Worm (Caenorhabditis elegans): Measurements from ENCODE around the gene T28C12.1.

ce11 chrV:6368494-6368893, 36.8 kb downstream of the T28C12.1 start:
- no peak for TF ChIP-seq him-1 (tag; optimal IDR thresholded peaks at IDR 0.05)
- no peak for TF ChIP-seq W03F9.2 (tag; optimal IDR thresholded peaks at IDR 0.05)
- no peak for TF ChIP-seq dao-5 (tag; optimal IDR thresholded peaks at IDR 0.05)

Measured in whole organism, L4/young adult.